Fruit fly (Drosophila melanogaster) whole organism, prepupa: Measurements from ENCODE around the gene CG42747.
A peak's percentile ranks its signal among the peaks of the same experiment; 100 is the strongest.

Experiments used
- CG16779 ChIP-seq: fragments of 200-800 bp; sonication (Bioruptor generic); optimal IDR thresholded peaks from 3 replicates; lab custom pipeline; 2017; ENCODE audit warnings: missing biosample characterization, mild to moderate bottlenecking, missing genetic modification characterization
- CG6276 ChIP-seq: fragments of 200-800 bp; sonication (Bioruptor generic); optimal IDR thresholded peaks from 2 replicates; lab custom pipeline; 2017; ENCODE audit warnings: missing biosample characterization, mild to moderate bottlenecking, missing genetic modification characterization
- CG8119 ChIP-seq: fragments of 200-800 bp; sonication (Bioruptor generic); IDR thresholded peaks from 3 replicates; pipeline ENCODE4 v1.3.6; 2022; ENCODE audit warnings: missing biosample characterization, missing genetic modification characterization
- Smox ChIP-seq: fragments of 200-800 bp; sonication (Bioruptor generic); optimal IDR thresholded peaks from 3 replicates; lab custom pipeline; 2016; ENCODE audit warnings: missing biosample characterization, missing genetic modification characterization
- cyc ChIP-seq: fragments of 200-800 bp; sonication (Bioruptor generic); optimal IDR thresholded peaks from 3 replicates; lab custom pipeline; 2016; ENCODE audit warnings: missing biosample characterization, missing genetic modification characterization
- dsx ChIP-seq: fragments of 200-800 bp; optimal IDR thresholded peaks from 3 replicates; lab custom pipeline; 2019; ENCODE audit warnings: missing biosample characterization, mild to moderate bottlenecking, missing genetic modification characterization, moderate library complexity; ENCODE audit not compliant: poor library complexity, severe bottlenecking
- fkh ChIP-seq: fragments of 200-800 bp; sonication (Bioruptor generic); optimal IDR thresholded peaks from 3 replicates; lab custom pipeline; 2017; ENCODE audit warnings: missing biosample characterization, mild to moderate bottlenecking, missing genetic modification characterization, moderate library complexity
- svp ChIP-seq: fragments of 200-800 bp; sonication (Bioruptor generic); peaks from one replicate; lab custom pipeline; 2016; ENCODE audit warnings: missing biosample characterization, missing genetic modification characterization
- topi ChIP-seq: fragments of 200-800 bp; sonication (Bioruptor generic); optimal IDR thresholded peaks from 3 replicates; lab custom pipeline; 2016; ENCODE audit warnings: missing biosample characterization, missing genetic modification characterization

- TF ChIP-seq CG8119 (GFP tag; lab: Robert Waterston, UW) (no peak), cyc (no peak), dsx (no peak), fkh (peak; percentile 53), topi (GFP tag; lab: Kevin White, UChicago) (no peak), svp (GFP tag; lab: Kevin White, UChicago) (no peak), Smox (GFP tag; lab: Kevin White, UChicago) (no peak), CG6276 (GFP tag; lab: Kevin White, UChicago) (no peak), CG16779 (tag; lab: Kevin White, UChicago) (no peak)
Measured at dm6 chr3L:6516901-6517300, 116.5 kb downstream of the CG42747 start.
